Worm (Caenorhabditis elegans) whole organism, mixed stage, embryonic: Measurements from ENCODE around the gene F34H10.3.

Experiments used
- M03D4.4 ChIP-seq: sonication (generic microtip); optimal IDR thresholded peaks from 2 replicates; lab custom pipeline; 2017; ENCODE audit warnings: mild to moderate bottlenecking, missing genetic modification characterization, missing compliant biosample characterization
- bed-3 ChIP-seq: fragments of 200-800 bp; sonication (Bioruptor generic); optimal IDR thresholded peaks from 3 replicates; lab custom pipeline; 2018; ENCODE audit warnings: mild to moderate bottlenecking, missing genetic modification characterization, moderate library complexity, missing compliant biosample characterization
- blmp-1 ChIP-seq: fragments of 150-350 bp; optimal IDR thresholded peaks from 2 replicates; lab custom pipeline; 2014; ENCODE audit warnings: missing biosample characterization, missing genetic modification characterization
- ceh-39 ChIP-seq: fragments of 150-350 bp; optimal IDR thresholded peaks from 2 replicates; lab custom pipeline; 2014; ENCODE audit warnings: missing biosample characterization, missing genetic modification characterization
- ceh-43 ChIP-seq: fragments of 200-800 bp; sonication (Bioruptor generic); optimal IDR thresholded peaks from 2 replicates; lab custom pipeline; 2018; ENCODE audit warnings: mild to moderate bottlenecking, missing genetic modification characterization, moderate library complexity, missing compliant biosample characterization
- ceh-83 ChIP-seq: fragments of 200-800 bp; sonication (Bioruptor generic); optimal IDR thresholded peaks from 2 replicates; lab custom pipeline; 2018; ENCODE audit warnings: mild to moderate bottlenecking, missing genetic modification characterization, missing compliant biosample characterization
- ces-1 ChIP-seq: fragments of 150-350 bp; optimal IDR thresholded peaks from 2 replicates; lab custom pipeline; 2014; ENCODE audit warnings: missing biosample characterization, missing genetic modification reagents, missing genetic modification characterization
- drap-1 ChIP-seq: fragments of 200-800 bp; sonication (Bioruptor generic); optimal IDR thresholded peaks from 3 replicates; lab custom pipeline; 2018; ENCODE audit warnings: mild to moderate bottlenecking, missing genetic modification characterization, missing compliant biosample characterization
- elt-1 ChIP-seq: sonication (generic microtip); optimal IDR thresholded peaks from 2 replicates; lab custom pipeline; 2017; ENCODE audit warnings: missing genetic modification characterization, mild to moderate bottlenecking, missing compliant biosample characterization, antibody characterized with exemption, moderate library complexity, borderline replicate concordance; ENCODE audit not compliant: insufficient read depth
- elt-3 ChIP-seq: fragments of 150-350 bp; optimal IDR thresholded peaks from 2 replicates; lab custom pipeline; 2014; ENCODE audit warnings: missing biosample characterization, missing genetic modification characterization
- flh-1 ChIP-seq: fragments of 200-800 bp; sonication (Bioruptor generic); optimal IDR thresholded peaks from 2 replicates; lab custom pipeline; 2018; ENCODE audit warnings: mild to moderate bottlenecking, missing genetic modification characterization, moderate library complexity, missing compliant biosample characterization
- ham-2 ChIP-seq: fragments of 200-800 bp; sonication (Bioruptor generic); optimal IDR thresholded peaks from 2 replicates; lab custom pipeline; 2018; ENCODE audit warnings: mild to moderate bottlenecking, missing genetic modification characterization, missing compliant biosample characterization
- hlh-1 ChIP-seq: fragments of 150-350 bp; optimal IDR thresholded peaks from 2 replicates; lab custom pipeline; 2014; ENCODE audit warnings: missing biosample characterization, missing genetic modification reagents, missing genetic modification characterization
- lin-32 ChIP-seq: fragments of 200-800 bp; sonication (Bioruptor generic); optimal IDR thresholded peaks from 2 replicates; lab custom pipeline; 2018; ENCODE audit warnings: mild to moderate bottlenecking, missing genetic modification characterization, missing compliant biosample characterization
- lsy-2 ChIP-seq: fragments of 150-350 bp; optimal IDR thresholded peaks from 2 replicates; lab custom pipeline; 2014; ENCODE audit warnings: missing biosample characterization, missing genetic modification characterization
- mab-5 ChIP-seq: fragments of 150-350 bp; optimal IDR thresholded peaks from 2 replicates; lab custom pipeline; 2014; ENCODE audit warnings: missing biosample characterization, missing genetic modification characterization
- mep-1 ChIP-seq: fragments of 150-350 bp; optimal IDR thresholded peaks from 2 replicates; lab custom pipeline; 2017; ENCODE audit warnings: missing biosample characterization, missing genetic modification reagents, missing genetic modification characterization, inconsistent platforms
- mls-2 ChIP-seq: sonication (generic microtip); optimal IDR thresholded peaks from 2 replicates; lab custom pipeline; 2016; ENCODE audit warnings: mild to moderate bottlenecking, missing genetic modification characterization, moderate library complexity, missing compliant biosample characterization
- nhr-2 ChIP-seq: fragments of 150-350 bp; optimal IDR thresholded peaks from 2 replicates; lab custom pipeline; 2014; ENCODE audit warnings: missing biosample characterization, missing genetic modification characterization
- nhr-237 ChIP-seq: fragments of 150-350 bp; optimal IDR thresholded peaks from 2 replicates; lab custom pipeline; 2014; ENCODE audit warnings: missing biosample characterization, missing genetic modification characterization
- nhr-28 ChIP-seq: fragments of 150-350 bp; optimal IDR thresholded peaks from 2 replicates; lab custom pipeline; 2014; ENCODE audit warnings: missing biosample characterization, missing genetic modification characterization
- pha-4 ChIP-seq: fragments of 150-350 bp; optimal IDR thresholded peaks from 2 replicates; lab custom pipeline; 2018; ENCODE audit warnings: missing biosample characterization, missing genetic modification reagents, missing genetic modification characterization
- sem-2 ChIP-seq: fragments of 200-800 bp; sonication (Bioruptor generic); optimal IDR thresholded peaks from 2 replicates; lab custom pipeline; 2018; ENCODE audit warnings: mild to moderate bottlenecking, missing genetic modification characterization, missing compliant biosample characterization
- snpc-4 ChIP-seq: fragments of 150-350 bp; optimal IDR thresholded peaks from 2 replicates; lab custom pipeline; 2014; ENCODE audit warnings: missing biosample characterization, missing genetic modification characterization
- unc-120 ChIP-seq: sonication (generic microtip); optimal IDR thresholded peaks from 2 replicates; lab custom pipeline; 2017; ENCODE audit warnings: missing genetic modification characterization, missing compliant biosample characterization; ENCODE audit not compliant: poor library complexity, severe bottlenecking
- unc-62 ChIP-seq: fragments of 150-350 bp; optimal IDR thresholded peaks from 2 replicates; lab custom pipeline; 2014; ENCODE audit warnings: missing biosample characterization, missing genetic modification reagents, missing genetic modification characterization
- zip-8 ChIP-seq: fragments of 150-350 bp; optimal IDR thresholded peaks from 2 replicates; lab custom pipeline; 2014; ENCODE audit warnings: missing biosample characterization, missing genetic modification characterization
- ztf-11 ChIP-seq: fragments of 150-350 bp; optimal IDR thresholded peaks from 2 replicates; lab custom pipeline; 2014; ENCODE audit warnings: missing biosample characterization, missing genetic modification characterization

Gene F34H10.3

DNA sequence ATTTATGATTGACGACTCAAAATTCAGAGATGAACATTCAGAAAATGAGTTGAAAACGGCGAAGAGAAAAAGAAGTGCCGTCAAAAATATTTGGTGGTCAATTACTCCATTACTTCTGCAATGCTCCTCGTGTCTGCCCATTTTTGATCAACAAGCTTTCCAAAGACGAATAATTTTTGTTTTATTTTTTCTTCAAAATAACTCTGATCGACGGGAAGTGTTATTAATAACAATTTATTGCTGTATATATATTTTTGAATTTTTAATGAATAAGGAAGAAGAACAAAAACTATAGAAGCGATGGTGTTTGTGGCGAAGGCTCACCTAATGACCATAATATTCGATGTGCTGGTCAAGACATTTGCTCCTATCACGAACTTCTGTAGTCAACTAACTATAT, 14.7 kb downstream of the F34H10.3 start, which contains the start of gene C11E4.8:
Gene C11E4.8, plus strand, starts transcription at position 301 of the 400 bp plus-strand sequence.
- TF ChIP-seq M03D4.4 (tag; lab: Kevin White, UChicago) (no peak), elt-1 (tag; lab: Kevin White, UChicago) (no peak), snpc-4 (tag; lab: Kevin White, UChicago) (no peak), drap-1 (GFP tag; lab: Kevin White, UChicago) (no peak)

DNA sequence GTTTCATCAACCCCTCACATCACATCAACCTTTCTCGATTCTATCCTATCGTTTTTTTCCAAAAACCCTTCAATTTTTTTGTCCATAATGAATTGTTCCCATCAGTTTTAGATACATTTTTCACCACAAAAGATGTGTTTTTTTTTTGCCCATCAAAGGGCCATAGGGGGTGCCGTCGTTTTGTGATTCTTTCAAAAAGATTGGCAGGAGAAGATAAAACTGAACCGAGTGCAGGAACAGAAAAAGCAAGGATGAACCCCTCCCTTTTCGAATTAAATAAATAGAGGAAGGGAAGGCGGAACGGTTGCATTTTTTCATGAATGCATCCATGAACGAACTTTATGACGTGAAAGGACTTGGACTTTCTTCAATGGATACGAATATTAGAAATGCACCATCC, 17.9 kb downstream of the F34H10.3 start, which contains the start of gene C11E4.7:
Gene C11E4.7, plus strand, starts transcription at position 301 of the 400 bp plus-strand sequence.
- no peak for TF ChIP-seq nhr-28 (tag; lab: Kevin White, UChicago)
- TF ChIP-seq lsy-2 (tag; lab: Kevin White, UChicago): no peak
- TF ChIP-seq mep-1 (tag; lab: Kevin White, UChicago): no peak
- TF ChIP-seq mab-5 (tag; lab: Kevin White, UChicago): no peak

DNA sequence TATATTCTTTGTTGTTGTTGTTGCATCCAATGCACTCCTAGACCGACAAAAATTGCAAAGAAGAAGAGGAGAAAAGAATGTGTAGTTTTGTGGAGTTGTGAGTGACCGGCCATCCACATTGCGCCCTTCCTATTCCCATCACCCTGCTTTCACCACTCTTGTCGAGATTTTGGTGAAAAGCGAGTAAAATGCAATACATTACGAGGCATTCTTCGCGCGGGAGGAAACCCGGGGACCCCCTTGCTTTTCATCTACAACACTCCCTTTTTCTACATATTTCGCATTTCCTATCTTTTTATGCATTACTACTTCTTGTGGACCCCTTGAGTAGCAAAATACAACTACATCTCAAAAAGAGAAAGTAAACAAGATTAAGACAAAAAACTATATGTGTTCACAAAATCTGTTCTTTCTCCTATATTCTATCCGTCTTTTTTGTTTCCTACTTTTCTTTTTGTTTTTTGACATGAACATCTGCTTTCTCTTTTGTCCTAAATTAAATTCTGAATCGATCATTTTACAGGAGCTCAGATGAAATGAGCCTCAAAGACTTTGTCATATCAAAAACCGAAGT, 24.7 kb downstream of the F34H10.3 start, which contains the start of gene C11E4.6:
Gene C11E4.6, plus strand, starts transcription at position 524 of the 574 bp plus-strand sequence.
- no peak for TF ChIP-seq unc-62 (GFP tag; lab: Kevin White, UChicago)
- TF ChIP-seq blmp-1 (tag; lab: Kevin White, UChicago): no peak
- TF ChIP-seq flh-1: no peak
- TF ChIP-seq nhr-237 (tag; lab: Kevin White, UChicago): no peak
- TF ChIP-seq ces-1: peak; percentile 38
- TF ChIP-seq pha-4 (tag; lab: Kevin White, UChicago): no peak
- TF ChIP-seq ztf-11: no peak
- no peak for TF ChIP-seq ham-2 (GFP tag; lab: Kevin White, UChicago)
- TF ChIP-seq elt-3 (tag; lab: Kevin White, UChicago): no peak

DNA sequence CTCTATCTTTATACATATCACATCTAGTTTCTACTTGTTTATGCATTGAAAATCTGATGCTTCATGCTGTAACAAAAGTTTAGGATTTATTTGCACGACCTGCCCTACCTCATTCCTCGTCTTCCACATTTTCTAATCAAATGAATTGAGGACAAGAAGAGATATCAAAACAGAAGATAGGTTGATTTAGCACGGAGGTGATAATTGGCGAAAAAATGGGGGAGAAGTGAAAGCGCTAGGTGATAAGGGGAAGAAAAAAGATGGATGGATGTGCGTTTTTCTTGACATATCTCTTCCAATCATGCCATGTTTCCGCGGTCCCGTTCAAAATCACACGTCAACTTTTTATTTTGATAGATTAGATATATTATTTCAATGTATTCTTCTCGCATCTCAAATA, 26.7 kb downstream of the F34H10.3 start:
- TF ChIP-seq ceh-39 (tag; lab: Kevin White, UChicago) (no peak), snpc-4 (tag; lab: Kevin White, UChicago) (no peak), M03D4.4 (tag; lab: Kevin White, UChicago) (no peak), hlh-1 (tag; lab: Kevin White, UChicago) (no peak), unc-62 (GFP tag; lab: Kevin White, UChicago) (peak; percentile 30), lsy-2 (tag; lab: Kevin White, UChicago) (no peak), elt-1 (tag; lab: Kevin White, UChicago) (no peak), blmp-1 (tag; lab: Kevin White, UChicago) (no peak), zip-8 (tag; lab: Kevin White, UChicago) (no peak), nhr-2 (tag; lab: Kevin White, UChicago) (no peak), unc-120 (peak; percentile 12), ceh-83 (GFP tag; lab: Kevin White, UChicago) (no peak), drap-1 (GFP tag; lab: Kevin White, UChicago) (no peak), bed-3 (GFP tag; lab: Kevin White, UChicago) (no peak)

DNA sequence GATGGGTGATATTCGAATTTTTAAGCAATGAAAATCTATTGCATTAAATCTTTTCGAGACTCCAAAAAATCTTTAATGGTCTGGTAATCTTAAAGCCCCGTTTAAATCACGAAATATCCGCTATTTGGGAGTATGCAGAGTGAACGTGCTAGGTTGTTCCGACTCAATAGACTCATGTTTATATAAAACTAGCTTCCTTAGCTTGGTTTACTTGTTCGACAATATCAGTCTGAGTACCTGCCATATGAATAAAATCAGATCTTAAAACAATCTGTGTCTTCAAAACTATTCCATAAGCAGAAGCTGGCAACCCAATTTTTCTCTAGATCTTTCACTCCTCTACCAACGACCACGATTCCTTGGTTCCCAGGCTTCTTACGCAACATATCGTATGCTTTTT, 31.6 kb downstream of the F34H10.3 start:
- TF ChIP-seq nhr-2 (tag; lab: Kevin White, UChicago): no peak
- TF ChIP-seq lin-32: no peak
- TF ChIP-seq unc-120: no peak
- TF ChIP-seq blmp-1 (tag; lab: Kevin White, UChicago): no peak
- no peak for TF ChIP-seq sem-2 (GFP tag; lab: Kevin White, UChicago)
- TF ChIP-seq ceh-43 (GFP tag; lab: Kevin White, UChicago): no peak
- no peak for TF ChIP-seq unc-62 (GFP tag; lab: Kevin White, UChicago)
- TF ChIP-seq mls-2 (tag; lab: Kevin White, UChicago): no peak
- TF ChIP-seq mab-5 (tag; lab: Kevin White, UChicago): no peak
- TF ChIP-seq drap-1 (GFP tag; lab: Kevin White, UChicago): no peak

DNA sequence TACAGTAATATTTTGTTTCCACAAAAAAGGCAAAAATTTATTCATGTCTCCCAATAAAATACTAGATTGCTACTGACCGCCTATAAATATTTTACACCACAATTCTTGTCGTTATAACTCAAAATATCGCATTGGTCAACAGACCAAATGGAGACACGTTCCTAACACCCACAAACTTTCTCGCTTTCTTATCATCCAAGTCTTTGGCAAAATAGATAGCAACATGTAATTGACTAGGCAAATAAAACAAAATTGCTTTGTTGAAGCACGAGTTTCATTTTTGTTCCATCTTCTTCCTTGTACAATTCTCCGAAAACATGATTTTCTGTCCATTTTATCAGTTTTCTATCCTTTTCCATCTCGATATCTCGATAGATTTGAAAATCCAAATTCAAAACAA, 32.2 kb downstream of the F34H10.3 start:
- no peak for TF ChIP-seq zip-8 (tag; lab: Kevin White, UChicago)
